Worm (Caenorhabditis elegans) whole organism, L3 larva: ENCODE data around the gene pbo-4.

Experiments
- R02D3.7 ChIP-seq: fragments of 150-350 bp; optimal IDR thresholded peaks from 2 replicates; lab custom pipeline; 2014; ENCODE audit warnings: missing biosample characterization, missing genetic modification characterization
- aly-2 ChIP-seq: fragments of 150-350 bp; optimal IDR thresholded peaks from 2 replicates; lab custom pipeline; 2014; ENCODE audit warnings: missing biosample characterization, missing genetic modification characterization
- ama-1 ChIP-seq: fragments of 150-350 bp; optimal IDR thresholded peaks from 2 replicates; lab custom pipeline; 2018
- ceh-16 ChIP-seq: sonication (generic microtip); optimal IDR thresholded peaks from 2 replicates; lab custom pipeline; 2017; ENCODE audit warnings: missing biosample characterization, missing genetic modification characterization
- ceh-28 ChIP-seq: fragments of 150-350 bp; optimal IDR thresholded peaks from 2 replicates; lab custom pipeline; 2014; ENCODE audit warnings: missing biosample characterization, missing genetic modification reagents, missing genetic modification characterization
- ceh-82 ChIP-seq: fragments of 150-350 bp; optimal IDR thresholded peaks from 2 replicates; lab custom pipeline; 2014; ENCODE audit warnings: missing biosample characterization, missing genetic modification characterization
- ceh-9 ChIP-seq: sonication (generic microtip); optimal IDR thresholded peaks from 2 replicates; lab custom pipeline; 2018; ENCODE audit warnings: missing biosample characterization, missing genetic modification characterization
- daf-12 ChIP-seq: fragments of 150-350 bp; optimal IDR thresholded peaks from 2 replicates; lab custom pipeline; 2014; ENCODE audit warnings: missing biosample characterization, missing genetic modification reagents, missing genetic modification characterization
- egl-27 ChIP-seq: sonication (generic microtip); optimal IDR thresholded peaks from 4 replicates; lab custom pipeline; 2017; ENCODE audit warnings: missing biosample characterization, missing genetic modification reagents, missing genetic modification characterization
- egl-5 ChIP-seq: fragments of 150-350 bp; optimal IDR thresholded peaks from 2 replicates; lab custom pipeline; 2017; ENCODE audit warnings: missing biosample characterization, missing genetic modification reagents, missing genetic modification characterization, inconsistent platforms
- elt-1 ChIP-seq: fragments of 150-350 bp; optimal IDR thresholded peaks from 2 replicates; lab custom pipeline; 2014; ENCODE audit warnings: missing biosample characterization, missing genetic modification characterization
- elt-2 ChIP-seq: sonication (generic microtip); optimal IDR thresholded peaks from 2 replicates; lab custom pipeline; 2016; ENCODE audit warnings: missing genetic modification reagents, mild to moderate bottlenecking, missing genetic modification characterization, missing compliant biosample characterization
- elt-3 ChIP-seq, 3 experiments: fragments of 150-350 bp in 1 of 3; sonication (generic microtip) in 2 of 3; optimal IDR thresholded peaks; 2 replicates in 2 of 3; 4 replicates in 1 of 3; lab custom pipeline; 2014 to 2017; ENCODE audit warnings: missing biosample characterization in 3 of 3, missing genetic modification characterization in 3 of 3
- eor-1 ChIP-seq, 2 experiments: fragments of 150-350 bp; optimal IDR thresholded peaks; 2 replicates each; lab custom pipeline; 2014 to 2018; ENCODE audit warnings: missing biosample characterization in 2 of 2, missing genetic modification characterization in 2 of 2
- fkh-10 ChIP-seq: sonication (generic microtip); optimal IDR thresholded peaks from 2 replicates; lab custom pipeline; 2017; ENCODE audit warnings: missing biosample characterization, missing genetic modification reagents, missing genetic modification characterization
- hmg-11 ChIP-seq: sonication (generic microtip); optimal IDR thresholded peaks from 2 replicates; lab custom pipeline; 2016; ENCODE audit warnings: missing genetic modification characterization, missing compliant biosample characterization
- jun-1 ChIP-seq: fragments of 150-350 bp; optimal IDR thresholded peaks from 2 replicates; lab custom pipeline; 2014; ENCODE audit warnings: missing biosample characterization, missing genetic modification reagents, missing genetic modification characterization
- lin-15B ChIP-seq: fragments of 150-350 bp; optimal IDR thresholded peaks from 2 replicates; lab custom pipeline; 2014; ENCODE audit warnings: missing biosample characterization, missing genetic modification characterization
- lin-39 ChIP-seq: fragments of 150-350 bp; optimal IDR thresholded peaks from 2 replicates; lab custom pipeline; 2018; ENCODE audit warnings: missing biosample characterization, missing genetic modification reagents, missing genetic modification characterization
- lsy-12 ChIP-seq: sonication (generic microtip); optimal IDR thresholded peaks from 2 replicates; lab custom pipeline; 2016; ENCODE audit warnings: mild to moderate bottlenecking, missing genetic modification characterization, missing compliant biosample characterization
- mdl-1 ChIP-seq: fragments of 150-350 bp; optimal IDR thresholded peaks from 2 replicates; lab custom pipeline; 2014; ENCODE audit warnings: missing biosample characterization, missing genetic modification characterization
- nfya-1 ChIP-seq: sonication (generic microtip); optimal IDR thresholded peaks from 2 replicates; lab custom pipeline; 2017; ENCODE audit warnings: missing genetic modification characterization, mild to moderate bottlenecking, missing compliant biosample characterization, antibody characterized with exemption, moderate library complexity; ENCODE audit not compliant: insufficient read depth
- nhr-11 ChIP-seq: fragments of 150-350 bp; optimal IDR thresholded peaks from 2 replicates; lab custom pipeline; 2014; ENCODE audit warnings: missing biosample characterization, missing genetic modification characterization
- nhr-12 ChIP-seq: fragments of 150-350 bp; optimal IDR thresholded peaks from 2 replicates; lab custom pipeline; 2014; ENCODE audit warnings: missing biosample characterization, missing genetic modification characterization
- nhr-23 ChIP-seq: fragments of 150-350 bp; optimal IDR thresholded peaks from 2 replicates; lab custom pipeline; 2014; ENCODE audit warnings: missing biosample characterization, missing genetic modification reagents, missing genetic modification characterization
- nhr-237 ChIP-seq: fragments of 150-350 bp; optimal IDR thresholded peaks from 2 replicates; lab custom pipeline; 2014; ENCODE audit warnings: missing biosample characterization, missing genetic modification characterization
- nhr-43 ChIP-seq: sonication (generic microtip); optimal IDR thresholded peaks from 2 replicates; lab custom pipeline; 2016; ENCODE audit warnings: mild to moderate bottlenecking, missing genetic modification characterization, missing compliant biosample characterization; ENCODE audit not compliant: poor library complexity, severe bottlenecking
- nhr-67 ChIP-seq: fragments of 150-350 bp; optimal IDR thresholded peaks from 2 replicates; lab custom pipeline; 2014; ENCODE audit warnings: missing biosample characterization, missing genetic modification characterization
- nhr-76 ChIP-seq: fragments of 150-350 bp; sonication (generic microtip); optimal IDR thresholded peaks from 5 replicates; lab custom pipeline; 2014; ENCODE audit warnings: missing biosample characterization, missing genetic modification characterization
- pha-4 ChIP-seq: fragments of 150-350 bp; optimal IDR thresholded peaks from 2 replicates; lab custom pipeline; 2014; ENCODE audit warnings: missing biosample characterization, missing genetic modification reagents, missing genetic modification characterization
- pqm-1 ChIP-seq: fragments of 150-350 bp; optimal IDR thresholded peaks from 2 replicates; lab custom pipeline; 2017; ENCODE audit warnings: missing biosample characterization, missing genetic modification characterization, inconsistent platforms
- skn-1 ChIP-seq: fragments of 150-350 bp; optimal IDR thresholded peaks from 2 replicates; lab custom pipeline; 2014; ENCODE audit warnings: missing biosample characterization, missing genetic modification characterization
- snpc-4 ChIP-seq: fragments of 150-350 bp; optimal IDR thresholded peaks from 2 replicates; lab custom pipeline; 2014; ENCODE audit warnings: missing biosample characterization, missing genetic modification characterization
- tbx-2 ChIP-seq: sonication (generic microtip); optimal IDR thresholded peaks from 2 replicates; lab custom pipeline; 2016; ENCODE audit warnings: mild to moderate bottlenecking, missing genetic modification characterization, missing compliant biosample characterization
- unc-39 ChIP-seq: sonication (generic microtip); optimal IDR thresholded peaks from 4 replicates; lab custom pipeline; 2017; ENCODE audit warnings: missing biosample characterization, missing genetic modification characterization
- unc-62 ChIP-seq: fragments of 150-350 bp; sonication (generic microtip); optimal IDR thresholded peaks from 4 replicates; lab custom pipeline; 2014; ENCODE audit warnings: missing biosample characterization, missing genetic modification reagents, missing genetic modification characterization
- zag-1 ChIP-seq: fragments of 150-350 bp; optimal IDR thresholded peaks from 2 replicates; lab custom pipeline; 2014; ENCODE audit warnings: missing biosample characterization, missing genetic modification characterization
- ztf-4 ChIP-seq: fragments of 150-350 bp; optimal IDR thresholded peaks from 2 replicates; lab custom pipeline; 2014; ENCODE audit warnings: missing biosample characterization, missing genetic modification characterization

pbo-4 gene

ce11 chrX:10951168-10951567, 2.8 kb upstream of the pbo-4 start, which contains the start of gene K09C8.7:
Gene K09C8.7 (minus strand): TSS chrX:10951393.
- no peak for TF ChIP-seq ztf-4 (tag; lab: Kevin White, UChicago)

ce11 chrX:10951922-10952321, 2.0 kb upstream of the pbo-4 start:
- TF ChIP-seq pqm-1 (tag; lab: Kevin White, UChicago) = peak; percentile 19
- TF ChIP-seq mdl-1 (tag; lab: Kevin White, UChicago) = no peak
- peak; percentile 63 for TF ChIP-seq elt-2

ce11 chrX:10956972-10957678, 3.2 kb downstream of the pbo-4 start:
- TF ChIP-seq nhr-23 (tag; lab: Kevin White, UChicago) = no peak
- peak; percentile 45 for TF ChIP-seq elt-2
- TF ChIP-seq pqm-1 (tag; lab: Kevin White, UChicago) = peak; percentile 32
- TF ChIP-seq pha-4 (tag; lab: Kevin White, UChicago) = no peak
- TF ChIP-seq elt-3 (tag; optimal IDR thresholded peaks at IDR 0.05; lab: Kevin White, UChicago) = no peak

- TF ChIP-seq pha-4 (tag; lab: Kevin White, UChicago) (no peak), elt-2 (no peak), fkh-10 (GFP tag; lab: Kevin White, UChicago) (no peak), nhr-23 (tag; lab: Kevin White, UChicago) (no peak), ceh-82 (tag; lab: Kevin White, UChicago) (no peak), ceh-16 (no peak), lsy-12 (no peak), elt-3 (tag; optimal IDR thresholded peaks at IDR 0.05; lab: Kevin White, UChicago) (no peak), nhr-76 (tag; lab: Kevin White, UChicago) (no peak), daf-12 (tag; lab: Kevin White, UChicago) (no peak), ama-1 (lab: Kevin White, UChicago) (no peak), R02D3.7 (tag; lab: Kevin White, UChicago) (no peak), snpc-4 (tag; lab: Kevin White, UChicago) (no peak), zag-1 (no peak), ceh-9 (no peak)
Observed at ce11 chrX:10958427-10958826, 4.5 kb downstream of the pbo-4 start, which contains the start of gene nlp-19. Gene nlp-19 (plus strand): TSS chrX:10958727.

ce11 chrX:10959136-10959535, 5.2 kb downstream of the pbo-4 start, which contains the start of gene K09C8.2:
Gene K09C8.2 (plus strand): TSS chrX:10959436.
- TF ChIP-seq eor-1 (tag; optimal IDR thresholded peaks at IDR 0.05; lab: Kevin White, UChicago) = no peak
- TF ChIP-seq ceh-28 (tag; lab: Kevin White, UChicago) = no peak
- TF ChIP-seq ceh-16 = no peak
- no peak for TF ChIP-seq egl-5 (tag; lab: Kevin White, UChicago)
- no peak for TF ChIP-seq egl-27 (tag; lab: Kevin White, UChicago)
- TF ChIP-seq lin-39 = no peak
- no peak for TF ChIP-seq nhr-11
- TF ChIP-seq aly-2 (tag; lab: Kevin White, UChicago) = no peak
- TF ChIP-seq nhr-12 = no peak
- TF ChIP-seq lin-15B = no peak
- TF ChIP-seq, all 47 proteins: peak for 0

ce11 chrX:10961724-10962123, 7.8 kb downstream of the pbo-4 start:
- TF ChIP-seq nhr-43 (tag; lab: Kevin White, UChicago) (no peak), nhr-12 (no peak), pha-4 (tag; lab: Kevin White, UChicago) (no peak)

ce11 chrX:10963453-10964046, 9.6 kb downstream of the pbo-4 start, which contains the start of gene nas-10:
Gene nas-10 (minus strand): TSS chrX:10963503.
- TF ChIP-seq elt-2 = peak; percentile 51
- TF ChIP-seq nhr-12 = no peak
- TF ChIP-seq hmg-11 (tag; lab: Kevin White, UChicago) = peak; percentile 17
- TF ChIP-seq nhr-67 (tag; lab: Kevin White, UChicago) = no peak
- TF ChIP-seq ceh-16 = no peak
- TF ChIP-seq skn-1 (tag; lab: Kevin White, UChicago) = peak; percentile 11
- TF ChIP-seq daf-12 (tag; lab: Kevin White, UChicago) = no peak
- no peak for TF ChIP-seq snpc-4 (tag; lab: Kevin White, UChicago)
- no peak for TF ChIP-seq nhr-237 (tag; lab: Kevin White, UChicago)
- TF ChIP-seq unc-62 = no peak
- no peak for TF ChIP-seq eor-1 (tag; optimal IDR thresholded peaks at IDR 0.05; lab: Kevin White, UChicago)
- TF ChIP-seq elt-1 (tag; lab: Kevin White, UChicago) = no peak
- TF ChIP-seq ceh-28 (tag; lab: Kevin White, UChicago) = no peak
- peak in 1 of 3 experiments; percentile 12 for TF ChIP-seq elt-3 (tag; optimal IDR thresholded peaks at IDR 0.05; lab: Kevin White, UChicago)
- peak; percentile 65 for TF ChIP-seq lsy-12
- no peak for TF ChIP-seq nfya-1 (tag; lab: Kevin White, UChicago)
- TF ChIP-seq unc-39 (tag; lab: Kevin White, UChicago) = no peak
- TF ChIP-seq egl-27 (tag; lab: Kevin White, UChicago) = no peak
- TF ChIP-seq aly-2 (tag; lab: Kevin White, UChicago) = no peak
- peak; percentile 63 for TF ChIP-seq tbx-2
- TF ChIP-seq jun-1 (tag; lab: Kevin White, UChicago) = peak; percentile 18
- TF ChIP-seq nhr-43 (tag; lab: Kevin White, UChicago) = peak; percentile 88
